Worm (Caenorhabditis elegans): Measurements from ENCODE around the gene best-17.

DNA sequence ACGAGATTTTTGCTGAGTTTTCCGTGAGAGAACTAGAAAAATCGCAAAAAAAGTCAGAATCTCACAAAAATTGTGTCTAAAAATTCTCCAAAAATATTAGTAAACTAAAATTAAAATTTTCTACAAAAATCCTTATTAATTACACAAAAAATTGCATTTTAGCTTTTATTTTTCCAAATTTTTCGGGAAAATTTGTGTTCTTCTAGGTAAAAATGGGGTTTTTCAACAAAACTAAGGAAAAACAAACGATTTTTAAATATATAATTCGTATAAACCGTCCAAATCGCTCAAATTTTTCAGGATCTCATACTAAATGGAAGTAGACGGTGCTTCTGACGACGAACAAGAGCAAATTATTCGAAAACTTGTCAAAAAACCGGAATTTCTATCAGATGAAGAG is 32.3 kb upstream of the best-17 start, which contains the start of gene W06E11.1:
- no peak for TF ChIP-seq ztf-11 (tag; optimal IDR thresholded peaks at IDR 0.05)
- no peak for TF ChIP-seq pha-4 (tag; optimal IDR thresholded peaks at IDR 0.05)
